Fruit fly (Drosophila melanogaster) whole organism, embryonic: ENCODE results near the gene CG10300.

Experiments
- BEAF-32 ChIP-seq: fragments of 200-800 bp; sonication (Bioruptor generic); optimal IDR thresholded peaks from 3 replicates; lab custom pipeline; 2017; ENCODE audit warnings: missing biosample characterization, missing genetic modification characterization, mild to moderate bottlenecking, moderate library complexity, missing genetic modification reagents
- CG10565 ChIP-seq: fragments of 200-800 bp; sonication (Bioruptor generic); optimal IDR thresholded peaks from 3 replicates; lab custom pipeline; 2016; ENCODE audit warnings: missing biosample characterization, mild to moderate bottlenecking, missing genetic modification characterization
- CG11695 ChIP-seq: fragments of 200-800 bp; sonication (Bioruptor generic); IDR thresholded peaks from 3 replicates; pipeline ENCODE4 v1.3.6; 2022; ENCODE audit warnings: missing biosample characterization, missing genetic modification characterization
- CG16813 ChIP-seq: fragments of 200-800 bp; sonication (Bioruptor generic); IDR thresholded peaks from 3 replicates; pipeline ENCODE4 v1.3.6; 2022; ENCODE audit warnings: missing biosample characterization, missing genetic modification characterization; ENCODE audit not compliant: partially characterized antibody
- CG7987 ChIP-seq: fragments of 200-800 bp; sonication (Bioruptor generic); optimal IDR thresholded peaks from 2 replicates; lab custom pipeline; 2018; ENCODE audit warnings: missing biosample characterization, mild to moderate bottlenecking, missing genetic modification characterization, moderate library complexity
- Dbx ChIP-seq: fragments of 200-800 bp; sonication (Bioruptor generic); IDR thresholded peaks from 3 replicates; pipeline ENCODE4 v1.3.6; 2022; ENCODE audit warnings: missing biosample characterization, missing genetic modification characterization
- Dip3 ChIP-seq: fragments of 200-800 bp; sonication (Bioruptor generic); optimal IDR thresholded peaks from 3 replicates; lab custom pipeline; 2016; ENCODE audit warnings: missing biosample characterization, missing genetic modification characterization
- Fer3 ChIP-seq: fragments of 200-800 bp; sonication (Bioruptor generic); optimal IDR thresholded peaks from 2 replicates; lab custom pipeline; 2018; ENCODE audit warnings: missing biosample characterization, mild to moderate bottlenecking, missing genetic modification characterization, moderate library complexity
- Gug ChIP-seq: fragments of 200-800 bp; sonication (Bioruptor generic); IDR thresholded peaks from 4 replicates; pipeline ENCODE4 v1.3.6; 2022; ENCODE audit warnings: missing biosample characterization, missing genetic modification characterization
- NfI ChIP-seq: fragments of 200-800 bp; sonication (Bioruptor generic); optimal IDR thresholded peaks from 3 replicates; lab custom pipeline; 2018; ENCODE audit warnings: missing biosample characterization, mild to moderate bottlenecking, missing genetic modification characterization, moderate library complexity
- Vsx1 ChIP-seq: fragments of 200-800 bp; sonication (Bioruptor generic); optimal IDR thresholded peaks from 2 replicates; lab custom pipeline; 2017; ENCODE audit warnings: missing biosample characterization, mild to moderate bottlenecking, missing genetic modification characterization, missing genetic modification reagents
- ato ChIP-seq: fragments of 200-800 bp; sonication (Bioruptor generic); IDR thresholded peaks from 2 replicates; pipeline ENCODE4 v1.3.6; 2022; ENCODE audit warnings: missing biosample characterization, missing genetic modification characterization; ENCODE audit not compliant: partially characterized antibody
- p53 ChIP-seq: fragments of 200-800 bp; sonication (Bioruptor generic); optimal IDR thresholded peaks from 2 replicates; lab custom pipeline; 2016; ENCODE audit warnings: missing biosample characterization, missing genetic modification characterization
- toy ChIP-seq: fragments of 200-800 bp; sonication (Bioruptor generic); IDR thresholded peaks from 2 replicates; pipeline ENCODE4 v1.3.6; 2022; ENCODE audit warnings: missing biosample characterization, missing genetic modification characterization

- TF ChIP-seq CG7987 (GFP tag; lab: Kevin White, UChicago) (no peak), Gug (GFP tag; lab: Robert Waterston, UW) (no peak), p53 (no peak), Dbx (GFP tag; lab: Robert Waterston, UW) (no peak), toy (GFP tag; lab: Robert Waterston, UW) (no peak), CG16813 (GFP tag; lab: Robert Waterston, UW) (no peak), Fer3 (tag; lab: Kevin White, UChicago) (no peak), CG10565 (GFP tag; lab: Kevin White, UChicago) (no peak), Vsx1 (GFP tag; lab: Kevin White, UChicago) (no peak), BEAF-32 (no peak), CG11695 (GFP tag; lab: Robert Waterston, UW) (no peak), NfI (GFP tag; lab: Kevin White, UChicago) (no peak), ato (GFP tag; lab: Robert Waterston, UW) (no peak), Dip3 (GFP tag; lab: Kevin White, UChicago) (no peak)
Measured at dm6 chr3R:23736365-23736764, 25.0 kb downstream of the CG10300 start.
